Worm (Caenorhabditis elegans) whole organism, late embryonic: ENCODE data around the gene mrp-4.

ENCODE experiments used
- ama-1 ChIP-seq: fragments of 150-350 bp; optimal IDR thresholded peaks from 2 replicates; lab custom pipeline; 2014
- elt-2 ChIP-seq: sonication (generic microtip); optimal IDR thresholded peaks from 2 replicates; lab custom pipeline; 2016; ENCODE audit warnings: missing genetic modification reagents, missing genetic modification characterization, missing compliant biosample characterization
- mec-3 ChIP-seq: sonication (generic microtip); optimal IDR thresholded peaks from 2 replicates; lab custom pipeline; 2016; ENCODE audit warnings: borderline replicate concordance, missing genetic modification characterization, missing compliant biosample characterization
- pqm-1 ChIP-seq: sonication (generic microtip); optimal IDR thresholded peaks from 2 replicates; lab custom pipeline; 2016; ENCODE audit warnings: missing genetic modification characterization, missing compliant biosample characterization

- no peak for TF ChIP-seq mec-3 (tag; lab: Kevin White, UChicago)
- no peak for TF ChIP-seq pqm-1
- no peak for TF ChIP-seq elt-2 (tag; lab: Kevin White, UChicago)
- TF ChIP-seq ama-1 (lab: Kevin White, UChicago) = no peak
Measured at ce11 chrX:9848214-9848789, 35.8 kb upstream of the mrp-4 start.
